Worm (Caenorhabditis elegans): ENCODE data around the gene rab-6.1.

- TF ChIP-seq ztf-23 (GFP tag; IDR thresholded peaks at IDR 0.05) (no peak), ztf-29 (GFP tag; IDR thresholded peaks at IDR 0.05) (no peak), flt-1 (GFP tag; IDR thresholded peaks at IDR 0.05) (no peak), ref-1 (GFP tag; conservative IDR thresholded peaks at IDR 0.05) (no peak), med-1 (GFP tag; optimal IDR thresholded peaks at IDR 0.05; ENCODE audit: insufficient read depth) (no peak), klf-2 (GFP tag; conservative IDR thresholded peaks at IDR 0.05) (no peak)
Observed at ce11 chrIII:9054414-9055147, 48.8 kb upstream of the rab-6.1 start, which contains the start of gene cls-2.

Measured in whole organism, midembryonic.